Fruit fly (Drosophila melanogaster): ENCODE measurements around the gene CG42465.

dm6 chr2L:3729635-3730034 lies 29.6 kb downstream of the CG42465 start:
- no peak for TF ChIP-seq Myc (optimal IDR thresholded peaks at IDR 0.05)
- TF ChIP-seq Sin3A (optimal IDR thresholded peaks at IDR 0.05): no peak
- TF ChIP-seq psq (optimal IDR thresholded peaks at IDR 0.05): no peak
- TF ChIP-seq ttk (optimal IDR thresholded peaks at IDR 0.05): no peak

Data from Kc167 (cell line).